Worm (Caenorhabditis elegans) whole organism, L1 larva: ENCODE measurements around the gene H40L08.3.

Experiments used
- C16A3.4 ChIP-seq: fragments of 150-350 bp; optimal IDR thresholded peaks from 2 replicates; lab custom pipeline; 2014; ENCODE audit warnings: missing biosample characterization, missing genetic modification characterization
- C34B4.2 ChIP-seq: sonication (generic microtip); optimal IDR thresholded peaks from 2 replicates; lab custom pipeline; 2017; ENCODE audit warnings: mild to moderate bottlenecking, missing genetic modification characterization, missing compliant biosample characterization
- Y116A8C.19 ChIP-seq: sonication (generic microtip); optimal IDR thresholded peaks from 2 replicates; lab custom pipeline; 2016; ENCODE audit warnings: missing compliant biosample characterization, missing genetic modification characterization, borderline replicate concordance
- aly-2 ChIP-seq: fragments of 150-350 bp; optimal IDR thresholded peaks from 2 replicates; lab custom pipeline; 2014; ENCODE audit warnings: missing biosample characterization, missing genetic modification characterization
- blmp-1 ChIP-seq: fragments of 150-350 bp; optimal IDR thresholded peaks from 2 replicates; lab custom pipeline; 2014; ENCODE audit warnings: missing biosample characterization, missing genetic modification characterization
- ceh-63 ChIP-seq: fragments of 200-800 bp; sonication (Bioruptor generic); optimal IDR thresholded peaks from 2 replicates; lab custom pipeline; 2018; ENCODE audit warnings: mild to moderate bottlenecking, missing genetic modification characterization, missing compliant biosample characterization
- ceh-82 ChIP-seq, 3 experiments: fragments of 150-350 bp in 1 of 3; sonication (generic microtip) in 2 of 3; optimal IDR thresholded peaks; 2 replicates each; lab custom pipeline; 2014 to 2017; ENCODE audit warnings: missing biosample characterization in 3 of 3, missing genetic modification characterization in 3 of 3
- ceh-90 ChIP-seq: sonication (generic microtip); optimal IDR thresholded peaks from 2 replicates; lab custom pipeline; 2016; ENCODE audit warnings: missing genetic modification characterization, missing compliant biosample characterization
- dpl-1 ChIP-seq, 3 experiments: fragments of 150-350 bp in 2 of 3; sonication (generic microtip) in 1 of 3; optimal IDR thresholded peaks; 2 replicates each; lab custom pipeline; 2014 to 2017; ENCODE audit warnings: missing biosample characterization in 3 of 3, missing genetic modification characterization in 3 of 3, missing genetic modification reagents in 3 of 3
- efl-3 ChIP-seq: fragments of 200-800 bp; sonication (Bioruptor generic); optimal IDR thresholded peaks from 2 replicates; lab custom pipeline; 2018; ENCODE audit warnings: mild to moderate bottlenecking, missing genetic modification characterization, missing compliant biosample characterization
- elt-2 ChIP-seq: sonication (generic microtip); optimal IDR thresholded peaks from 2 replicates; lab custom pipeline; 2016; ENCODE audit warnings: missing genetic modification characterization, mild to moderate bottlenecking, inconsistent platforms, missing compliant biosample characterization, missing genetic modification reagents
- elt-3 ChIP-seq, 6 experiments: fragments of 150-350 bp in 1 of 6; sonication (generic microtip); optimal IDR thresholded peaks; 2 replicates each; lab custom pipeline; 2017 to 2018; ENCODE audit warnings: missing biosample characterization in 6 of 6, missing genetic modification characterization in 6 of 6, inconsistent platforms in 1 of 6
- fkh-4 ChIP-seq: sonication (generic microtip); optimal IDR thresholded peaks from 2 replicates; lab custom pipeline; 2016; ENCODE audit warnings: missing compliant biosample characterization, missing genetic modification characterization, borderline replicate concordance
- grh-1 ChIP-seq: fragments of 200-800 bp; sonication (Bioruptor generic); IDR thresholded peaks from 2 replicates; pipeline ENCODE4 v1.3.6; 2022; ENCODE audit warnings: missing genetic modification reagents, missing genetic modification characterization, missing compliant biosample characterization
- hlh-17 ChIP-seq: fragments of 200-800 bp; sonication (Bioruptor generic); optimal IDR thresholded peaks from 2 replicates; lab custom pipeline; 2018; ENCODE audit warnings: missing genetic modification characterization, mild to moderate bottlenecking, missing compliant biosample characterization, moderate library complexity, borderline replicate concordance
- hlh-4 ChIP-seq: sonication (generic microtip); optimal IDR thresholded peaks from 2 replicates; lab custom pipeline; 2016; ENCODE audit warnings: mild to moderate bottlenecking, missing genetic modification characterization, missing compliant biosample characterization
- isw-1 ChIP-seq: fragments of 200-800 bp; sonication (Bioruptor generic); IDR thresholded peaks from 2 replicates; pipeline ENCODE4 v1.3.6; 2022; ENCODE audit warnings: missing genetic modification characterization, missing compliant biosample characterization
- jun-1 ChIP-seq: fragments of 150-350 bp; optimal IDR thresholded peaks from 2 replicates; lab custom pipeline; 2014; ENCODE audit warnings: missing biosample characterization, missing genetic modification reagents, missing genetic modification characterization
- lin-13 ChIP-seq: fragments of 150-350 bp; optimal IDR thresholded peaks from 2 replicates; lab custom pipeline; 2014; ENCODE audit warnings: missing biosample characterization, missing genetic modification reagents, missing genetic modification characterization
- lin-14 ChIP-seq: fragments of 200-800 bp; sonication (Bioruptor generic); optimal IDR thresholded peaks from 2 replicates; lab custom pipeline; 2018; ENCODE audit warnings: mild to moderate bottlenecking, missing genetic modification characterization, moderate library complexity, missing compliant biosample characterization
- lin-15B ChIP-seq: fragments of 150-350 bp; sonication (generic microtip); optimal IDR thresholded peaks from 3 replicates; lab custom pipeline; 2014; ENCODE audit warnings: missing biosample characterization, missing genetic modification characterization
- lin-35 ChIP-seq, 2 experiments: fragments of 150-350 bp; optimal IDR thresholded peaks; 2 replicates each; lab custom pipeline; 2014; ENCODE audit warnings: missing biosample characterization in 2 of 2, missing genetic modification characterization in 2 of 2, missing genetic modification reagents in 2 of 2
- lir-3 ChIP-seq: sonication (generic microtip); optimal IDR thresholded peaks from 2 replicates; lab custom pipeline; 2016; ENCODE audit warnings: mild to moderate bottlenecking, missing genetic modification characterization, moderate library complexity, missing compliant biosample characterization; ENCODE audit not compliant: poor library complexity
- lsy-2 ChIP-seq, 2 experiments: fragments of 150-350 bp; optimal IDR thresholded peaks; 2 replicates each; lab custom pipeline; 2014; ENCODE audit warnings: missing biosample characterization in 2 of 2, missing genetic modification characterization in 2 of 2
- mdl-1 ChIP-seq, 2 experiments: fragments of 150-350 bp; optimal IDR thresholded peaks; 2 replicates each; lab custom pipeline; 2014 to 2017; ENCODE audit warnings: missing biosample characterization in 2 of 2, missing genetic modification characterization in 2 of 2, inconsistent platforms in 1 of 2
- mef-2 ChIP-seq: fragments of 150-350 bp; optimal IDR thresholded peaks from 2 replicates; lab custom pipeline; 2014; ENCODE audit warnings: missing biosample characterization, missing genetic modification characterization
- mep-1 ChIP-seq: fragments of 150-350 bp; optimal IDR thresholded peaks from 2 replicates; lab custom pipeline; 2014; ENCODE audit warnings: missing biosample characterization, missing genetic modification characterization
- nhr-11 ChIP-seq: fragments of 150-350 bp; optimal IDR thresholded peaks from 2 replicates; lab custom pipeline; 2014; ENCODE audit warnings: missing biosample characterization, missing genetic modification characterization
- nhr-12 ChIP-seq: sonication (generic microtip); optimal IDR thresholded peaks from 2 replicates; lab custom pipeline; 2017; ENCODE audit warnings: missing biosample characterization, missing genetic modification characterization
- nhr-19 ChIP-seq: fragments of 200-800 bp; sonication (Bioruptor generic); conservative IDR thresholded peaks from 2 replicates; pipeline ENCODE4 v1.3.6; 2022; ENCODE audit warnings: missing genetic modification characterization, missing compliant biosample characterization
- nhr-20 ChIP-seq: sonication (generic microtip); optimal IDR thresholded peaks from 2 replicates; lab custom pipeline; 2016; ENCODE audit warnings: mild to moderate bottlenecking, missing genetic modification characterization, missing compliant biosample characterization
- nhr-47 ChIP-seq: sonication (generic microtip); optimal IDR thresholded peaks from 2 replicates; lab custom pipeline; 2016; ENCODE audit warnings: mild to moderate bottlenecking, missing genetic modification characterization, moderate library complexity, missing compliant biosample characterization
- nhr-71 ChIP-seq: sonication (generic microtip); optimal IDR thresholded peaks from 2 replicates; lab custom pipeline; 2016; ENCODE audit warnings: mild to moderate bottlenecking, missing genetic modification characterization, moderate library complexity, missing compliant biosample characterization
- nhr-76 ChIP-seq: sonication (generic microtip); optimal IDR thresholded peaks from 2 replicates; lab custom pipeline; 2017; ENCODE audit warnings: missing biosample characterization, missing genetic modification characterization
- nhr-84 ChIP-seq: sonication (generic microtip); optimal IDR thresholded peaks from 2 replicates; lab custom pipeline; 2017; ENCODE audit warnings: missing biosample characterization, missing genetic modification characterization
- nhr-85 ChIP-seq: sonication (generic microtip); peaks from one replicate; lab custom pipeline; 2016; ENCODE audit warnings: missing genetic modification characterization, inconsistent platforms, missing compliant biosample characterization
- nhr-90 ChIP-seq: sonication (generic microtip); optimal IDR thresholded peaks from 2 replicates; lab custom pipeline; 2016; ENCODE audit warnings: mild to moderate bottlenecking, missing genetic modification characterization, missing compliant biosample characterization; ENCODE audit not compliant: poor library complexity
- pqm-1 ChIP-seq: sonication (generic microtip); optimal IDR thresholded peaks from 3 replicates; lab custom pipeline; 2017; ENCODE audit warnings: missing biosample characterization, missing genetic modification characterization
- snu-23 ChIP-seq: sonication (generic microtip); optimal IDR thresholded peaks from 2 replicates; lab custom pipeline; 2016; ENCODE audit warnings: missing genetic modification characterization, missing compliant biosample characterization
- sox-4 ChIP-seq: sonication (generic microtip); optimal IDR thresholded peaks from 2 replicates; lab custom pipeline; 2016; ENCODE audit warnings: missing genetic modification characterization, missing compliant biosample characterization
- swsn-7 ChIP-seq: sonication (generic microtip); optimal IDR thresholded peaks from 2 replicates; lab custom pipeline; 2016; ENCODE audit warnings: missing genetic modification characterization, missing compliant biosample characterization
- tbx-2 ChIP-seq: sonication (generic microtip); optimal IDR thresholded peaks from 2 replicates; lab custom pipeline; 2016; ENCODE audit warnings: missing genetic modification characterization, missing compliant biosample characterization
- tlp-1 ChIP-seq: fragments of 150-350 bp; optimal IDR thresholded peaks from 2 replicates; lab custom pipeline; 2014; ENCODE audit warnings: missing biosample characterization, missing genetic modification characterization
- unc-130 ChIP-seq: fragments of 150-350 bp; optimal IDR thresholded peaks from 2 replicates; lab custom pipeline; 2017; ENCODE audit warnings: missing biosample characterization, missing genetic modification characterization, inconsistent platforms
- unc-30 ChIP-seq: sonication (generic microtip); optimal IDR thresholded peaks from 2 replicates; lab custom pipeline; 2017; ENCODE audit warnings: missing biosample characterization, missing genetic modification characterization
- unc-98 ChIP-seq: fragments of 200-800 bp; sonication (Bioruptor generic); IDR thresholded peaks from 2 replicates; pipeline ENCODE4 v1.3.6; 2022; ENCODE audit warnings: missing genetic modification characterization, missing compliant biosample characterization
- zag-1 ChIP-seq: fragments of 150-350 bp; optimal IDR thresholded peaks from 2 replicates; lab custom pipeline; 2014; ENCODE audit warnings: missing biosample characterization, missing genetic modification characterization
- zip-4 ChIP-seq: fragments of 200-800 bp; sonication (Bioruptor generic); optimal IDR thresholded peaks from 2 replicates; lab custom pipeline; 2018; ENCODE audit warnings: mild to moderate bottlenecking, missing genetic modification characterization, moderate library complexity, missing compliant biosample characterization
- ztf-4 ChIP-seq: fragments of 150-350 bp; optimal IDR thresholded peaks from 2 replicates; lab custom pipeline; 2014; ENCODE audit warnings: missing biosample characterization, missing genetic modification characterization

The H40L08.3 gene

DNA sequence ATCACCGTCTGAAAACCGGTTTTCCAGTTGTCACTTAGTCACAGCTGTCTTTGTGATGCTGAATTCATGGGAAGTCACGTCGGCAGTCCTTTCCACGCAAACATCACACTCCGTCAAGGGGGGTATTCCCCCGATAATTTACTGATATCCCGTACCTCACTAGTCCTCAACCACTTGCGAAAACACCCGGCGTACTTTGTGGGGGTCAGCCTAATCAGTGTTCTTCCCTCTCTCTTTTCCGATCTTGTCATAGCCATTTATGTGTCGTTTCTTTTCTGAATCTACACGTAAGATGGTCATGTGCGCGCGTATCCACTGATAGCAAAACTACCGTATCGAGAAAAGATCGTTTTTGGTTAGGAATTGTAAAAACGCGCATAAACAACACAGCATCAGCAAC is 3.5 kb upstream of the H40L08.3 start:
- no peak for TF ChIP-seq ztf-4 (tag; lab: Kevin White, UChicago)
- no peak for TF ChIP-seq ceh-90 (tag; lab: Kevin White, UChicago)
- TF ChIP-seq zip-4 (GFP tag; lab: Kevin White, UChicago) = no peak
- no peak for TF ChIP-seq lin-15B
- TF ChIP-seq sox-4 (tag; lab: Kevin White, UChicago) = no peak
- TF ChIP-seq Y116A8C.19 (tag; lab: Kevin White, UChicago) = no peak
- TF ChIP-seq ceh-82 (tag; optimal IDR thresholded peaks at IDR 0.05; lab: Kevin White, UChicago) = no peak
- no peak for TF ChIP-seq nhr-11 (tag; lab: Kevin White, UChicago)
- TF ChIP-seq tbx-2 (tag; lab: Kevin White, UChicago) = peak; percentile 40
- TF ChIP-seq jun-1 (tag; lab: Kevin White, UChicago) = no peak
- TF ChIP-seq dpl-1 (GFP tag; optimal IDR thresholded peaks at IDR 0.05; lab: Kevin White, UChicago) = no peak
- TF ChIP-seq tlp-1 (tag; lab: Kevin White, UChicago) = no peak
- TF ChIP-seq lin-35 (GFP tag; optimal IDR thresholded peaks at IDR 0.05; lab: Kevin White, UChicago) = peak in 1 of 2 experiments; percentile 45
- TF ChIP-seq hlh-4 (tag; lab: Kevin White, UChicago) = no peak
- peak in 1 of 2 experiments; percentile 32 for TF ChIP-seq lsy-2 (tag; optimal IDR thresholded peaks at IDR 0.05; lab: Kevin White, UChicago)
- no peak for TF ChIP-seq unc-98
- peak; percentile 83 for TF ChIP-seq nhr-20 (tag; lab: Kevin White, UChicago)
- peak; percentile 92 for TF ChIP-seq nhr-85 (tag; lab: Kevin White, UChicago)
- no peak for TF ChIP-seq ceh-63
- TF ChIP-seq unc-130 = peak; percentile 63
- no peak for TF ChIP-seq lir-3 (tag; lab: Kevin White, UChicago)
- no peak for TF ChIP-seq efl-3 (GFP tag; lab: Kevin White, UChicago)
- peak in 1 of 2 experiments; percentile 74 for TF ChIP-seq mdl-1 (tag; optimal IDR thresholded peaks at IDR 0.05; lab: Kevin White, UChicago)
- peak; percentile 69 for TF ChIP-seq nhr-71
- no peak for TF ChIP-seq unc-30
- no peak for TF ChIP-seq isw-1 (GFP tag; lab: Robert Waterston, UW)
- TF ChIP-seq zag-1 = no peak
- TF ChIP-seq nhr-84 (tag; lab: Kevin White, UChicago) = no peak
- peak; percentile 38 for TF ChIP-seq nhr-90 (tag; lab: Kevin White, UChicago)
- peak; percentile 60 for TF ChIP-seq nhr-19 (GFP tag; lab: Robert Waterston, UW)
- TF ChIP-seq grh-1 (GFP tag; lab: Robert Waterston, UW) = peak; percentile 78
- peak; percentile 5 for TF ChIP-seq C16A3.4 (tag; lab: Kevin White, UChicago)
- TF ChIP-seq lin-14 = peak; percentile 64
- TF ChIP-seq hlh-17 (GFP tag; lab: Kevin White, UChicago) = no peak
- TF ChIP-seq lin-13 (GFP tag; lab: Kevin White, UChicago) = no peak
- peak; percentile 56 for TF ChIP-seq snu-23 (GFP tag; lab: Kevin White, UChicago)
- no peak for TF ChIP-seq mep-1
- no peak for TF ChIP-seq nhr-12
- TF ChIP-seq fkh-4 (tag; lab: Kevin White, UChicago) = no peak
- no peak for TF ChIP-seq swsn-7 (tag; lab: Kevin White, UChicago)
- no peak for TF ChIP-seq elt-2 (tag; lab: Kevin White, UChicago)
- no peak for TF ChIP-seq nhr-47 (tag; lab: Kevin White, UChicago)
- TF ChIP-seq blmp-1 (tag; lab: Kevin White, UChicago) = peak; percentile 86
- no peak for TF ChIP-seq nhr-76 (tag; lab: Kevin White, UChicago)
- no peak for TF ChIP-seq pqm-1
- TF ChIP-seq aly-2 = no peak
- TF ChIP-seq elt-3 (tag; optimal IDR thresholded peaks at IDR 0.05; lab: Kevin White, UChicago) = peak in 5 of 6 experiments; percentile 48 to 92 (median 69)
- no peak for TF ChIP-seq mef-2 (tag; lab: Kevin White, UChicago)
- TF ChIP-seq C34B4.2 = no peak
